Fruit fly (Drosophila melanogaster): ENCODE data around the gene CG43367.
A peak's percentile ranks its signal among the peaks of the same experiment; 100 is the strongest.

The CG43367 gene

dm6 chr3L:4220679-4221078, 26.9 kb downstream of the CG43367 start:
- TF ChIP-seq Blimp-1 (GFP tag; optimal IDR thresholded peaks at IDR 0.05) (peak; percentile 41), vri (GFP tag; optimal IDR thresholded peaks at IDR 0.05) (peak; percentile 77), Sox102F (GFP tag; optimal IDR thresholded peaks at IDR 0.05) (peak; percentile 16), esn (GFP tag; optimal IDR thresholded peaks at IDR 0.05) (no peak)

dm6 chr3L:4221226-4221770, 27.5 kb downstream of the CG43367 start:
- peak; percentile 27 for TF ChIP-seq CG6276 (GFP tag; optimal IDR thresholded peaks at IDR 0.05)
- no peak for TF ChIP-seq Eip93F (GFP tag; optimal IDR thresholded peaks at IDR 0.05)
- TF ChIP-seq Ets96B (tag; optimal IDR thresholded peaks at IDR 0.05): no peak
- TF ChIP-seq CG6792 (GFP tag; optimal IDR thresholded peaks at IDR 0.05): no peak
- TF ChIP-seq svp (GFP tag): peak; percentile 97
- peak; percentile 16 for TF ChIP-seq dsx (GFP tag; optimal IDR thresholded peaks at IDR 0.05; ENCODE audit: poor library complexity, severe bottlenecking)
- TF ChIP-seq Eip78C (GFP tag): peak; percentile 24
- peak; percentile 3 for TF ChIP-seq CG6808 (GFP tag; optimal IDR thresholded peaks at IDR 0.05)
- peak in 1 of 2 experiments; percentile 10 for TF ChIP-seq ss (GFP tag; optimal IDR thresholded peaks at IDR 0.05)
- peak; percentile 40 for TF ChIP-seq CG16779 (tag; optimal IDR thresholded peaks at IDR 0.05)
- no peak for TF ChIP-seq Hr4 (GFP tag; optimal IDR thresholded peaks at IDR 0.05)
- peak; percentile 4 for TF ChIP-seq CG1621 (tag; optimal IDR thresholded peaks at IDR 0.05)

dm6 chr3L:4221792-4222191, 28.0 kb downstream of the CG43367 start:
- no peak for TF ChIP-seq Sox15 (GFP tag; optimal IDR thresholded peaks at IDR 0.05)
- TF ChIP-seq svp (GFP tag): peak; percentile 83

- TF ChIP-seq CG6808 (GFP tag; optimal IDR thresholded peaks at IDR 0.05): peak; percentile 23
- TF ChIP-seq topi (GFP tag; optimal IDR thresholded peaks at IDR 0.05): no peak
- TF ChIP-seq fkh (GFP tag; optimal IDR thresholded peaks at IDR 0.05): no peak
- peak; percentile 35; the same call in 1 of the 2 replicates for TF ChIP-seq CG15336 (GFP tag; IDR thresholded peaks at IDR 0.05)
- TF ChIP-seq eg (GFP tag; IDR thresholded peaks at IDR 0.05): 0 out of 3 replicates have a peak, but pooled peaks have one; percentile 34
- TF ChIP-seq Sox102F (GFP tag; optimal IDR thresholded peaks at IDR 0.05): no peak
- peak; percentile 16 to 56 for TF ChIP-seq ss (GFP tag; optimal IDR thresholded peaks at IDR 0.05)
- no peak for TF ChIP-seq cyc (GFP tag; optimal IDR thresholded peaks at IDR 0.05)
- no peak for TF ChIP-seq vri (GFP tag; optimal IDR thresholded peaks at IDR 0.05)
- no peak for TF ChIP-seq CG8119 (GFP tag; IDR thresholded peaks at IDR 0.05)
- no peak for TF ChIP-seq Smox (GFP tag; optimal IDR thresholded peaks at IDR 0.05)
- no peak for TF ChIP-seq CG3032 (tag; optimal IDR thresholded peaks at IDR 0.05)
- peak; percentile 49 for TF ChIP-seq CG6276 (GFP tag; optimal IDR thresholded peaks at IDR 0.05)
- peak; percentile 15 for TF ChIP-seq CG16779 (tag; optimal IDR thresholded peaks at IDR 0.05)
- TF ChIP-seq CG6792 (GFP tag; optimal IDR thresholded peaks at IDR 0.05): no peak
- no peak for TF ChIP-seq CG8632 (GFP tag; optimal IDR thresholded peaks at IDR 0.05)
- TF ChIP-seq esn (GFP tag; optimal IDR thresholded peaks at IDR 0.05): no peak
- TF ChIP-seq CG10669 (GFP tag; optimal IDR thresholded peaks at IDR 0.05): peak; percentile 14
- TF ChIP-seq svp (GFP tag): peak; percentile 84
- no peak for TF ChIP-seq Eip75B (GFP tag; optimal IDR thresholded peaks at IDR 0.05)
- TF ChIP-seq Hr4 (GFP tag; optimal IDR thresholded peaks at IDR 0.05): no peak
- TF ChIP-seq CG6163 (GFP tag; IDR thresholded peaks at IDR 0.05): 0 out of 3 replicates have a peak, but pooled peaks have one; percentile 12
- no peak for TF ChIP-seq lz (GFP tag; optimal IDR thresholded peaks at IDR 0.05)
- TF ChIP-seq CG9139 (GFP tag; optimal IDR thresholded peaks at IDR 0.05): no peak
- no peak for TF ChIP-seq Sox15 (GFP tag; optimal IDR thresholded peaks at IDR 0.05)
- TF ChIP-seq Lpt (GFP tag; optimal IDR thresholded peaks at IDR 0.05): no peak
- no peak for TF ChIP-seq dsx (GFP tag; optimal IDR thresholded peaks at IDR 0.05; ENCODE audit: poor library complexity, severe bottlenecking)
- no peak for TF ChIP-seq CG34406 (GFP tag; optimal IDR thresholded peaks at IDR 0.05)
- no peak for TF ChIP-seq CG31627 (GFP tag; optimal IDR thresholded peaks at IDR 0.05)
Observed at dm6 chr3L:4225647-4226470, 32.1 kb downstream of the CG43367 start.

All from whole organism, prepupa.